Worm (Caenorhabditis elegans) whole organism, L4 larva: Measurements from ENCODE around the gene F44B9.2.

Source experiments
- F26F4.8 ChIP-seq: fragments of 200-800 bp; sonication (Bioruptor generic); conservative IDR thresholded peaks from 2 replicates; pipeline ENCODE4 v1.3.6; 2022; ENCODE audit warnings: missing genetic modification characterization, missing compliant biosample characterization
- F49E8.2 ChIP-seq: sonication (generic microtip); optimal IDR thresholded peaks from 2 replicates; lab custom pipeline; 2016; ENCODE audit warnings: missing compliant biosample characterization, mild to moderate bottlenecking, missing genetic modification characterization, borderline replicate concordance
- aha-1 ChIP-seq: fragments of 150-350 bp; peaks from one replicate; lab custom pipeline; 2014; ENCODE audit warnings: missing biosample characterization, missing genetic modification characterization
- ceh-28 ChIP-seq: fragments of 150-350 bp; optimal IDR thresholded peaks from 2 replicates; lab custom pipeline; 2014; ENCODE audit warnings: missing biosample characterization, missing genetic modification reagents, missing genetic modification characterization
- ceh-62 ChIP-seq: sonication (generic microtip); optimal IDR thresholded peaks from 2 replicates; lab custom pipeline; 2017; ENCODE audit warnings: missing biosample characterization, missing genetic modification characterization
- ceh-82 ChIP-seq: sonication (generic microtip); optimal IDR thresholded peaks from 2 replicates; lab custom pipeline; 2017; ENCODE audit warnings: missing biosample characterization, missing genetic modification characterization
- daf-19 ChIP-seq: fragments of 200-800 bp; sonication (Bioruptor generic); conservative IDR thresholded peaks from 2 replicates; pipeline ENCODE4 v1.3.6; 2022; ENCODE audit warnings: missing genetic modification characterization, missing compliant biosample characterization
- daf-8 ChIP-seq: fragments of 200-800 bp; sonication (Bioruptor generic); IDR thresholded peaks from 2 replicates; pipeline ENCODE4 v1.3.6; 2022; ENCODE audit warnings: missing genetic modification characterization, missing compliant biosample characterization
- dpl-1 ChIP-seq: fragments of 150-350 bp; optimal IDR thresholded peaks from 2 replicates; lab custom pipeline; 2014; ENCODE audit warnings: missing biosample characterization, missing genetic modification reagents, missing genetic modification characterization
- duxl-1 ChIP-seq: sonication (generic microtip); optimal IDR thresholded peaks from 2 replicates; lab custom pipeline; 2016; ENCODE audit warnings: mild to moderate bottlenecking, missing genetic modification characterization, moderate library complexity, missing compliant biosample characterization; ENCODE audit not compliant: poor library complexity
- egl-43 ChIP-seq: fragments of 200-800 bp; sonication (Bioruptor generic); IDR thresholded peaks from 2 replicates; pipeline ENCODE4 v1.3.6; 2022; ENCODE audit warnings: missing genetic modification reagents, missing genetic modification characterization, missing compliant biosample characterization
- fos-1 ChIP-seq: fragments of 150-350 bp; optimal IDR thresholded peaks from 2 replicates; lab custom pipeline; 2014; ENCODE audit warnings: missing biosample characterization, missing genetic modification characterization
- hif-1 ChIP-seq, 2 experiments: sonication (generic microtip); optimal IDR thresholded peaks; 2 replicates each; lab custom pipeline; 2016 to 2017; ENCODE audit warnings: missing compliant biosample characterization in 2 of 2, missing genetic modification characterization in 2 of 2, missing genetic modification reagents in 2 of 2, missing genotype in 2 of 2, mild to moderate bottlenecking in 1 of 2
- hlh-11 ChIP-seq: fragments of 200-800 bp; sonication (Bioruptor generic); optimal IDR thresholded peaks from 2 replicates; lab custom pipeline; 2018; ENCODE audit warnings: mild to moderate bottlenecking, missing genetic modification characterization, missing compliant biosample characterization
- hmg-1.1 ChIP-seq: fragments of 200-800 bp; sonication (Bioruptor generic); IDR thresholded peaks from 2 replicates; pipeline ENCODE4 v1.3.6; 2022; ENCODE audit warnings: missing genetic modification reagents, missing genetic modification characterization, missing compliant biosample characterization
- jun-1 ChIP-seq: fragments of 150-350 bp; optimal IDR thresholded peaks from 2 replicates; lab custom pipeline; 2014; ENCODE audit warnings: missing biosample characterization, missing genetic modification reagents, missing genetic modification characterization
- lin-1 ChIP-seq: fragments of 200-800 bp; sonication (Bioruptor generic); IDR thresholded peaks from 2 replicates; pipeline ENCODE4 v1.3.6; 2022; ENCODE audit warnings: missing genetic modification reagents, missing genetic modification characterization, missing compliant biosample characterization
- lin-13 ChIP-seq: fragments of 150-350 bp; optimal IDR thresholded peaks from 2 replicates; lab custom pipeline; 2014; ENCODE audit warnings: missing biosample characterization, missing genetic modification reagents, missing genetic modification characterization
- lin-38 ChIP-seq: fragments of 200-800 bp; sonication (Bioruptor generic); IDR thresholded peaks from 2 replicates; pipeline ENCODE4 v1.3.6; 2022; ENCODE audit warnings: missing genetic modification reagents, missing genetic modification characterization, missing compliant biosample characterization
- lir-3 ChIP-seq: sonication (generic microtip); optimal IDR thresholded peaks from 2 replicates; lab custom pipeline; 2016; ENCODE audit warnings: mild to moderate bottlenecking, missing genetic modification characterization, missing compliant biosample characterization
- lsy-2 ChIP-seq, 2 experiments: fragments of 150-350 bp in 1 of 2; sonication (generic microtip) in 1 of 2; optimal IDR thresholded peaks; 2 replicates each; lab custom pipeline; 2014 to 2017; ENCODE audit warnings: missing biosample characterization in 2 of 2, missing genetic modification characterization in 2 of 2
- mdl-1 ChIP-seq, 2 experiments: fragments of 150-350 bp in 1 of 2; sonication (generic microtip) in 1 of 2; optimal IDR thresholded peaks; 2 replicates each; lab custom pipeline; 2014 to 2017; ENCODE audit warnings: missing biosample characterization in 2 of 2, missing genetic modification characterization in 2 of 2
- nhr-25 ChIP-seq: sonication (generic microtip); optimal IDR thresholded peaks from 2 replicates; lab custom pipeline; 2017; ENCODE audit warnings: missing genetic modification characterization, mild to moderate bottlenecking, missing compliant biosample characterization, antibody characterized with exemption, moderate library complexity, borderline replicate concordance; ENCODE audit not compliant: insufficient read depth
- nhr-42 ChIP-seq: fragments of 200-800 bp; sonication (Bioruptor generic); IDR thresholded peaks from 2 replicates; pipeline ENCODE4 v1.3.6; 2022; ENCODE audit warnings: missing genetic modification characterization, missing compliant biosample characterization
- pqm-1 ChIP-seq: sonication (generic microtip); optimal IDR thresholded peaks from 2 replicates; lab custom pipeline; 2017; ENCODE audit warnings: missing biosample characterization, missing genetic modification characterization
- saeg-2 ChIP-seq: fragments of 200-800 bp; sonication (Bioruptor generic); IDR thresholded peaks from 2 replicates; pipeline ENCODE4 v1.3.6; 2022; ENCODE audit warnings: missing genetic modification reagents, missing genetic modification characterization, missing compliant biosample characterization
- snpc-1.2 ChIP-seq: fragments of 200-800 bp; sonication (Bioruptor generic); IDR thresholded peaks from 2 replicates; pipeline ENCODE4 v1.3.6; 2022; ENCODE audit warnings: missing genetic modification reagents, missing genetic modification characterization, missing compliant biosample characterization
- tag-97 ChIP-seq: fragments of 200-800 bp; sonication (Bioruptor generic); IDR thresholded peaks from 2 replicates; pipeline ENCODE4 v1.3.6; 2022; ENCODE audit warnings: missing genetic modification characterization, missing compliant biosample characterization
- unc-39 ChIP-seq: sonication (generic microtip); optimal IDR thresholded peaks from 2 replicates; lab custom pipeline; 2017; ENCODE audit warnings: missing biosample characterization, missing genetic modification characterization
- vab-7 ChIP-seq: fragments of 200-800 bp; sonication (Bioruptor generic); IDR thresholded peaks from 2 replicates; pipeline ENCODE4 v1.3.6; 2022; ENCODE audit warnings: missing genetic modification reagents, missing genetic modification characterization, missing compliant biosample characterization
- zfp-2 ChIP-seq: sonication (generic microtip); optimal IDR thresholded peaks from 2 replicates; lab custom pipeline; 2016; ENCODE audit warnings: mild to moderate bottlenecking, missing genetic modification characterization, missing compliant biosample characterization
- zip-11 ChIP-seq: fragments of 200-800 bp; sonication (Bioruptor generic); IDR thresholded peaks from 2 replicates; pipeline ENCODE4 v1.3.6; 2022; ENCODE audit warnings: missing genetic modification characterization, missing compliant biosample characterization
- zip-2 ChIP-seq: fragments of 150-350 bp; optimal IDR thresholded peaks from 2 replicates; lab custom pipeline; 2014; ENCODE audit warnings: missing biosample characterization, missing genetic modification characterization
- ztf-7 ChIP-seq: fragments of 150-350 bp; optimal IDR thresholded peaks from 2 replicates; lab custom pipeline; 2014; ENCODE audit warnings: missing biosample characterization, missing genetic modification characterization

F44B9.2 gene

ce11 chrIII:7997447-7998046 lies 24.7 kb upstream of the F44B9.2 start:
- TF ChIP-seq lsy-2 (tag; optimal IDR thresholded peaks at IDR 0.05; lab: Kevin White, UChicago) (no peak), fos-1 (no peak), daf-8 (no peak), lir-3 (tag; lab: Kevin White, UChicago) (no peak), ceh-28 (tag; lab: Kevin White, UChicago) (no peak), F26F4.8 (GFP tag; lab: Robert Waterston, UW) (no peak), tag-97 (GFP tag; lab: Robert Waterston, UW) (no peak), vab-7 (GFP tag; lab: Robert Waterston, UW) (no peak), duxl-1 (tag; lab: Kevin White, UChicago) (no peak), F49E8.2 (tag; lab: Kevin White, UChicago) (no peak), ceh-82 (tag; lab: Kevin White, UChicago) (no peak), nhr-42 (GFP tag; lab: Robert Waterston, UW) (no peak)

- no peak for TF ChIP-seq lin-1
- peak; percentile 67 for TF ChIP-seq aha-1
- TF ChIP-seq nhr-25 (tag; lab: Kevin White, UChicago) = no peak
- no peak for TF ChIP-seq egl-43 (GFP tag; lab: Robert Waterston, UW)
- no peak for TF ChIP-seq hlh-11 (tag; lab: Kevin White, UChicago)
- TF ChIP-seq unc-39 (tag; lab: Kevin White, UChicago) = no peak
Measured at ce11 chrIII:8001557-8001956, 20.7 kb upstream of the F44B9.2 start.

- TF ChIP-seq zfp-2 (tag; lab: Kevin White, UChicago) = no peak
- TF ChIP-seq daf-19 (GFP tag; lab: Robert Waterston, UW) = no peak
- TF ChIP-seq zip-11 (GFP tag; lab: Robert Waterston, UW) = no peak
- peak; percentile 29 for TF ChIP-seq aha-1
Measured at ce11 chrIII:8004091-8004490, 18.2 kb upstream of the F44B9.2 start, which contains the start of gene C06G4.6. Gene C06G4.6, plus strand, starts transcription at chrIII:8004391.

ce11 chrIII:8009769-8010168 lies 12.5 kb upstream of the F44B9.2 start, which contains the start of gene cit-1.1:
Gene cit-1.1, minus strand, starts transcription at chrIII:8009821.
- TF ChIP-seq dpl-1 (GFP tag; lab: Kevin White, UChicago) (peak; percentile 37), jun-1 (tag; lab: Kevin White, UChicago) (no peak), saeg-2 (GFP tag; lab: Robert Waterston, UW) (no peak), lin-38 (GFP tag; lab: Robert Waterston, UW) (peak; percentile 81), ceh-62 (no peak), hmg-1.1 (no peak), lsy-2 (tag; optimal IDR thresholded peaks at IDR 0.05; lab: Kevin White, UChicago) (peak in 1 of 2 experiments; percentile 35), aha-1 (peak; percentile 92), ztf-7 (no peak), lin-13 (no peak), pqm-1 (tag; lab: Kevin White, UChicago) (no peak), mdl-1 (tag; optimal IDR thresholded peaks at IDR 0.05; lab: Kevin White, UChicago) (no peak), hif-1 (tag; optimal IDR thresholded peaks at IDR 0.05; lab: Kevin White, UChicago) (no peak)
- TF ChIP-seq, all 104 proteins: peak for 4

- TF ChIP-seq snpc-1.2 (GFP tag; lab: Robert Waterston, UW) (no peak), zip-2 (peak; percentile 51)
Measured at ce11 chrIII:8010260-8010822, 11.9 kb upstream of the F44B9.2 start, which contains the start of gene cit-1.2. Gene cit-1.2, plus strand, starts transcription at chrIII:8010772.
